Fruit fly (Drosophila melanogaster) whole organism, adult: Measurements from ENCODE around the gene Bulli.

Experiments used
- CG1620 ChIP-seq: fragments of 200-800 bp; sonication (Bioruptor generic); optimal IDR thresholded peaks from 2 replicates; lab custom pipeline; 2016; ENCODE audit warnings: missing biosample characterization, missing genetic modification characterization
- CG5204 ChIP-seq: fragments of 200-800 bp; sonication (Bioruptor generic); optimal IDR thresholded peaks from 2 replicates; lab custom pipeline; 2016; ENCODE audit warnings: missing biosample characterization, missing genetic modification characterization
- CG7101 ChIP-seq: fragments of 200-800 bp; sonication (Bioruptor generic); optimal IDR thresholded peaks from 2 replicates; lab custom pipeline; 2018; ENCODE audit warnings: missing biosample characterization, mild to moderate bottlenecking, missing genetic modification characterization, moderate library complexity

dm6 chr3L:6508083-6508482 lies 19.6 kb downstream of the Bulli start:
- no peak for TF ChIP-seq CG5204 (GFP tag; lab: Kevin White, UChicago)
- TF ChIP-seq CG7101: no peak
- no peak for TF ChIP-seq CG1620 (GFP tag; lab: Kevin White, UChicago)
